Worm (Caenorhabditis elegans) whole organism, L4/young adult: ENCODE measurements around the gene C56G2.5.

ENCODE experiments used
- dao-5 ChIP-seq: sonication (generic microtip); optimal IDR thresholded peaks from 2 replicates; lab custom pipeline; 2016; ENCODE audit warnings: missing genotype, missing genetic modification characterization, moderate library complexity, missing compliant biosample characterization
- him-1 ChIP-seq: sonication (generic microtip); optimal IDR thresholded peaks from 2 replicates; lab custom pipeline; 2016; ENCODE audit warnings: missing genotype, missing genetic modification reagents, missing genetic modification characterization, missing compliant biosample characterization

- no peak for TF ChIP-seq dao-5
- TF ChIP-seq him-1 (tag; lab: Kevin White, UChicago), result no peak
Measured at ce11 chrIII:6300297-6300696, 23.7 kb downstream of the C56G2.5 start.
